Fruit fly (Drosophila melanogaster): ENCODE results near the gene sima.

dm6 chr3R:30043139-30043744 is 14.9 kb upstream of the sima start, which contains the start of gene Sry-delta:
- TF ChIP-seq Met (GFP tag; optimal IDR thresholded peaks at IDR 0.05) (no peak), CG6163 (GFP tag; IDR thresholded peaks at IDR 0.05) (peak; percentile 77), CG10669 (GFP tag; optimal IDR thresholded peaks at IDR 0.05) (no peak), CG6808 (GFP tag; optimal IDR thresholded peaks at IDR 0.05) (no peak), Hr39 (GFP tag; optimal IDR thresholded peaks at IDR 0.05) (peak; percentile 81), CG15336 (GFP tag; IDR thresholded peaks at IDR 0.05) (no peak), CG10631 (GFP tag; optimal IDR thresholded peaks at IDR 0.05) (no peak), CG31627 (GFP tag; optimal IDR thresholded peaks at IDR 0.05) (peak; percentile 84), Eip78C (GFP tag) (peak; percentile 21)
